Worm (Caenorhabditis elegans) whole organism, L1 larva: ENCODE data around the gene srx-111.

Experiments
- C16A3.4 ChIP-seq: fragments of 150-350 bp; optimal IDR thresholded peaks from 2 replicates; lab custom pipeline; 2014; ENCODE audit warnings: missing biosample characterization, missing genetic modification characterization
- F16B12.6 ChIP-seq: fragments of 150-350 bp; optimal IDR thresholded peaks from 2 replicates; lab custom pipeline; 2014; ENCODE audit warnings: missing biosample characterization, missing genetic modification characterization
- alr-1 ChIP-seq: fragments of 200-800 bp; sonication (Bioruptor generic); optimal IDR thresholded peaks from 2 replicates; lab custom pipeline; 2018; ENCODE audit warnings: borderline replicate concordance, mild to moderate bottlenecking, missing genetic modification characterization, missing compliant biosample characterization
- aly-2 ChIP-seq: fragments of 150-350 bp; optimal IDR thresholded peaks from 2 replicates; lab custom pipeline; 2014; ENCODE audit warnings: missing biosample characterization, missing genetic modification characterization
- ama-1 ChIP-seq: fragments of 150-350 bp; optimal IDR thresholded peaks from 2 replicates; lab custom pipeline; 2014
- blmp-1 ChIP-seq: fragments of 150-350 bp; optimal IDR thresholded peaks from 2 replicates; lab custom pipeline; 2014; ENCODE audit warnings: missing biosample characterization, missing genetic modification characterization
- ceh-63 ChIP-seq: fragments of 200-800 bp; sonication (Bioruptor generic); optimal IDR thresholded peaks from 2 replicates; lab custom pipeline; 2018; ENCODE audit warnings: mild to moderate bottlenecking, missing genetic modification characterization, missing compliant biosample characterization
- ceh-8 ChIP-seq: fragments of 200-800 bp; sonication (Bioruptor generic); optimal IDR thresholded peaks from 2 replicates; lab custom pipeline; 2018; ENCODE audit warnings: mild to moderate bottlenecking, missing genetic modification characterization, moderate library complexity, missing compliant biosample characterization
- ceh-82 ChIP-seq, 3 experiments: fragments of 150-350 bp in 1 of 3; sonication (generic microtip) in 2 of 3; optimal IDR thresholded peaks; 2 replicates each; lab custom pipeline; 2014 to 2017; ENCODE audit warnings: missing biosample characterization in 3 of 3, missing genetic modification characterization in 3 of 3
- ceh-88 ChIP-seq: fragments of 200-800 bp; sonication (Bioruptor generic); IDR thresholded peaks from 2 replicates; pipeline ENCODE4 v1.3.6; 2022; ENCODE audit warnings: missing genetic modification characterization, missing compliant biosample characterization
- ceh-90 ChIP-seq: sonication (generic microtip); optimal IDR thresholded peaks from 2 replicates; lab custom pipeline; 2016; ENCODE audit warnings: missing genetic modification characterization, missing compliant biosample characterization
- ces-1 ChIP-seq: fragments of 150-350 bp; optimal IDR thresholded peaks from 2 replicates; lab custom pipeline; 2014; ENCODE audit warnings: missing biosample characterization, missing genetic modification reagents, missing genetic modification characterization
- efl-3 ChIP-seq: fragments of 200-800 bp; sonication (Bioruptor generic); optimal IDR thresholded peaks from 2 replicates; lab custom pipeline; 2018; ENCODE audit warnings: mild to moderate bottlenecking, missing genetic modification characterization, missing compliant biosample characterization
- elt-2 ChIP-seq: sonication (generic microtip); optimal IDR thresholded peaks from 2 replicates; lab custom pipeline; 2016; ENCODE audit warnings: missing genetic modification characterization, mild to moderate bottlenecking, inconsistent platforms, missing compliant biosample characterization, missing genetic modification reagents
- ets-5 ChIP-seq: fragments of 200-800 bp; sonication (Bioruptor generic); IDR thresholded peaks from 2 replicates; pipeline ENCODE4 v1.3.6; 2022; ENCODE audit warnings: missing genetic modification characterization, missing compliant biosample characterization
- fkh-10 ChIP-seq: sonication (generic microtip); optimal IDR thresholded peaks from 2 replicates; lab custom pipeline; 2017; ENCODE audit warnings: missing biosample characterization, missing genetic modification reagents, missing genetic modification characterization
- fkh-8 ChIP-seq: sonication (generic microtip); optimal IDR thresholded peaks from 2 replicates; lab custom pipeline; 2016; ENCODE audit warnings: mild to moderate bottlenecking, missing genetic modification characterization, missing compliant biosample characterization
- fos-1 ChIP-seq: fragments of 150-350 bp; optimal IDR thresholded peaks from 2 replicates; lab custom pipeline; 2014; ENCODE audit warnings: missing biosample characterization, missing genetic modification characterization
- grh-1 ChIP-seq: fragments of 200-800 bp; sonication (Bioruptor generic); IDR thresholded peaks from 2 replicates; pipeline ENCODE4 v1.3.6; 2022; ENCODE audit warnings: missing genetic modification reagents, missing genetic modification characterization, missing compliant biosample characterization
- hlh-17 ChIP-seq: fragments of 200-800 bp; sonication (Bioruptor generic); optimal IDR thresholded peaks from 2 replicates; lab custom pipeline; 2018; ENCODE audit warnings: missing genetic modification characterization, mild to moderate bottlenecking, missing compliant biosample characterization, moderate library complexity, borderline replicate concordance
- irx-1 ChIP-seq: sonication (generic microtip); optimal IDR thresholded peaks from 2 replicates; lab custom pipeline; 2016; ENCODE audit warnings: missing genetic modification characterization, missing compliant biosample characterization
- isw-1 ChIP-seq: fragments of 200-800 bp; sonication (Bioruptor generic); IDR thresholded peaks from 2 replicates; pipeline ENCODE4 v1.3.6; 2022; ENCODE audit warnings: missing genetic modification characterization, missing compliant biosample characterization
- lin-13 ChIP-seq: fragments of 150-350 bp; optimal IDR thresholded peaks from 2 replicates; lab custom pipeline; 2014; ENCODE audit warnings: missing biosample characterization, missing genetic modification reagents, missing genetic modification characterization
- lir-3 ChIP-seq: sonication (generic microtip); optimal IDR thresholded peaks from 2 replicates; lab custom pipeline; 2016; ENCODE audit warnings: mild to moderate bottlenecking, missing genetic modification characterization, moderate library complexity, missing compliant biosample characterization; ENCODE audit not compliant: poor library complexity
- lsy-2 ChIP-seq, 2 experiments: fragments of 150-350 bp; optimal IDR thresholded peaks; 2 replicates each; lab custom pipeline; 2014; ENCODE audit warnings: missing biosample characterization in 2 of 2, missing genetic modification characterization in 2 of 2
- mef-2 ChIP-seq: fragments of 150-350 bp; optimal IDR thresholded peaks from 2 replicates; lab custom pipeline; 2014; ENCODE audit warnings: missing biosample characterization, missing genetic modification characterization
- mep-1 ChIP-seq: fragments of 150-350 bp; optimal IDR thresholded peaks from 2 replicates; lab custom pipeline; 2014; ENCODE audit warnings: missing biosample characterization, missing genetic modification characterization
- nhr-11 ChIP-seq: fragments of 150-350 bp; optimal IDR thresholded peaks from 2 replicates; lab custom pipeline; 2014; ENCODE audit warnings: missing biosample characterization, missing genetic modification characterization
- nhr-12 ChIP-seq: sonication (generic microtip); optimal IDR thresholded peaks from 2 replicates; lab custom pipeline; 2017; ENCODE audit warnings: missing biosample characterization, missing genetic modification characterization
- nhr-19 ChIP-seq: fragments of 200-800 bp; sonication (Bioruptor generic); conservative IDR thresholded peaks from 2 replicates; pipeline ENCODE4 v1.3.6; 2022; ENCODE audit warnings: missing genetic modification characterization, missing compliant biosample characterization
- nhr-20 ChIP-seq: sonication (generic microtip); optimal IDR thresholded peaks from 2 replicates; lab custom pipeline; 2016; ENCODE audit warnings: mild to moderate bottlenecking, missing genetic modification characterization, missing compliant biosample characterization
- nhr-47 ChIP-seq: sonication (generic microtip); optimal IDR thresholded peaks from 2 replicates; lab custom pipeline; 2016; ENCODE audit warnings: mild to moderate bottlenecking, missing genetic modification characterization, moderate library complexity, missing compliant biosample characterization
- nhr-71 ChIP-seq: sonication (generic microtip); optimal IDR thresholded peaks from 2 replicates; lab custom pipeline; 2016; ENCODE audit warnings: mild to moderate bottlenecking, missing genetic modification characterization, moderate library complexity, missing compliant biosample characterization
- nhr-76 ChIP-seq: sonication (generic microtip); optimal IDR thresholded peaks from 2 replicates; lab custom pipeline; 2017; ENCODE audit warnings: missing biosample characterization, missing genetic modification characterization
- nhr-77 ChIP-seq: fragments of 150-350 bp; optimal IDR thresholded peaks from 2 replicates; lab custom pipeline; 2014; ENCODE audit warnings: missing biosample characterization, missing genetic modification characterization
- nhr-85 ChIP-seq: sonication (generic microtip); peaks from one replicate; lab custom pipeline; 2016; ENCODE audit warnings: missing genetic modification characterization, inconsistent platforms, missing compliant biosample characterization
- nhr-90 ChIP-seq: sonication (generic microtip); optimal IDR thresholded peaks from 2 replicates; lab custom pipeline; 2016; ENCODE audit warnings: mild to moderate bottlenecking, missing genetic modification characterization, missing compliant biosample characterization; ENCODE audit not compliant: poor library complexity
- pag-3 ChIP-seq: sonication (generic microtip); optimal IDR thresholded peaks from 2 replicates; lab custom pipeline; 2017; ENCODE audit warnings: missing genetic modification characterization, mild to moderate bottlenecking, missing compliant biosample characterization, antibody characterized with exemption, borderline replicate concordance; ENCODE audit not compliant: insufficient read depth
- pax-3 ChIP-seq: fragments of 200-800 bp; sonication (Bioruptor generic); optimal IDR thresholded peaks from 2 replicates; lab custom pipeline; 2018; ENCODE audit warnings: mild to moderate bottlenecking, missing genetic modification characterization, moderate library complexity, missing compliant biosample characterization
- rnt-1 ChIP-seq: sonication (generic microtip); optimal IDR thresholded peaks from 2 replicates; lab custom pipeline; 2016; ENCODE audit warnings: mild to moderate bottlenecking, missing genetic modification characterization, moderate library complexity, missing compliant biosample characterization
- skn-1 ChIP-seq: fragments of 150-350 bp; optimal IDR thresholded peaks from 2 replicates; lab custom pipeline; 2014; ENCODE audit warnings: missing biosample characterization, missing genetic modification characterization
- sox-4 ChIP-seq: sonication (generic microtip); optimal IDR thresholded peaks from 2 replicates; lab custom pipeline; 2016; ENCODE audit warnings: missing genetic modification characterization, missing compliant biosample characterization
- sptf-1 ChIP-seq: fragments of 150-350 bp; optimal IDR thresholded peaks from 2 replicates; lab custom pipeline; 2014; ENCODE audit warnings: missing biosample characterization, missing genetic modification characterization
- swsn-7 ChIP-seq: sonication (generic microtip); optimal IDR thresholded peaks from 2 replicates; lab custom pipeline; 2016; ENCODE audit warnings: missing genetic modification characterization, missing compliant biosample characterization
- tbx-2 ChIP-seq: sonication (generic microtip); optimal IDR thresholded peaks from 2 replicates; lab custom pipeline; 2016; ENCODE audit warnings: missing genetic modification characterization, missing compliant biosample characterization
- tlp-1 ChIP-seq: fragments of 150-350 bp; optimal IDR thresholded peaks from 2 replicates; lab custom pipeline; 2014; ENCODE audit warnings: missing biosample characterization, missing genetic modification characterization
- unc-30 ChIP-seq: sonication (generic microtip); optimal IDR thresholded peaks from 2 replicates; lab custom pipeline; 2017; ENCODE audit warnings: missing biosample characterization, missing genetic modification characterization
- vab-15 ChIP-seq: sonication (generic microtip); optimal IDR thresholded peaks from 2 replicates; lab custom pipeline; 2017; ENCODE audit warnings: missing genotype, mild to moderate bottlenecking, missing genetic modification characterization, missing compliant biosample characterization
- zag-1 ChIP-seq: fragments of 150-350 bp; optimal IDR thresholded peaks from 2 replicates; lab custom pipeline; 2014; ENCODE audit warnings: missing biosample characterization, missing genetic modification characterization
- zip-4 ChIP-seq: fragments of 200-800 bp; sonication (Bioruptor generic); optimal IDR thresholded peaks from 2 replicates; lab custom pipeline; 2018; ENCODE audit warnings: mild to moderate bottlenecking, missing genetic modification characterization, moderate library complexity, missing compliant biosample characterization
- ztf-11 ChIP-seq, 2 experiments: sonication (generic microtip); optimal IDR thresholded peaks; 2 replicates each; lab custom pipeline; 2016 to 2017; ENCODE audit warnings: missing genetic modification characterization in 2 of 2, missing biosample characterization in 1 of 2, missing compliant biosample characterization in 1 of 2

The srx-111 gene

DNA sequence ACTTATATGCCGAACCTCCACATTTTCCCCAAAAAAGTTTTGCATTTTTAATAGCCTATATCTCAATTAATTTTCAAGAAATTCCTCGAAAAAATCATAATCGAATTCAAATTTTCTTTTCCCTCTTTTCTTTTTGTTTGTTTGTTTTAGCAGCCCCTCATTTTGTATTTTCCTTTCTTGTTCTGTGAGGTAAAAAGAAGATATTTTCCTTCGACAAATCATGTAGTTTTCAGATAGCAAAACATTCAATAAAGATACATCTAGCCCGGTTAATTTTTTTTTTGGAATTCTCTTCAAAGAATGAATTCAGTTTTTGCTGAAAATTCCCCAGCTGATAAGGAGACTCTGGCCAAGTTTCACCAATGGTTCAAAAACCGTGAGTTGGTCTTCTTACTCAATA, 18.1 kb downstream of the srx-111 start, which contains the start of gene T24E12.3:
Gene T24E12.3 (plus strand): TSS at position 301 of the 400 bp plus-strand sequence.
- TF ChIP-seq mep-1 = no peak
- no peak for TF ChIP-seq tlp-1 (tag; lab: Kevin White, UChicago)
- TF ChIP-seq ets-5 (GFP tag; lab: Robert Waterston, UW) = no peak
- TF ChIP-seq C16A3.4 (tag; lab: Kevin White, UChicago) = no peak
- TF ChIP-seq irx-1 (tag; lab: Kevin White, UChicago) = no peak
- no peak for TF ChIP-seq zag-1 (tag; lab: Kevin White, UChicago)
- TF ChIP-seq ceh-63 = no peak
- no peak for TF ChIP-seq nhr-11
- TF ChIP-seq unc-30 (tag; lab: Kevin White, UChicago) = no peak
- TF ChIP-seq pax-3 = no peak
- no peak for TF ChIP-seq aly-2 (tag; lab: Kevin White, UChicago)
- no peak for TF ChIP-seq ceh-8 (GFP tag; lab: Kevin White, UChicago)
- TF ChIP-seq elt-2 (tag; lab: Kevin White, UChicago) = no peak
- TF ChIP-seq mef-2 (tag; lab: Kevin White, UChicago) = no peak
- TF ChIP-seq pag-3 (tag; lab: Kevin White, UChicago) = no peak
- TF ChIP-seq nhr-85 (tag; lab: Kevin White, UChicago) = no peak
- no peak for TF ChIP-seq ztf-11 (tag; optimal IDR thresholded peaks at IDR 0.05; lab: Kevin White, UChicago)
- no peak for TF ChIP-seq ceh-88

ce11 chrII:3777802-3778201, 20.2 kb downstream of the srx-111 start:
- TF ChIP-seq fkh-10 (GFP tag; lab: Kevin White, UChicago) = peak; percentile 36
- peak; percentile 35 for TF ChIP-seq nhr-71 (tag; lab: Kevin White, UChicago)
- TF ChIP-seq skn-1 (tag; lab: Kevin White, UChicago) = no peak
- no peak for TF ChIP-seq grh-1
- peak; percentile 51 for TF ChIP-seq fkh-8 (tag; lab: Kevin White, UChicago)
- TF ChIP-seq hlh-17 (GFP tag; lab: Kevin White, UChicago) = no peak
- no peak for TF ChIP-seq fos-1
- no peak for TF ChIP-seq isw-1 (GFP tag; lab: Robert Waterston, UW)
- TF ChIP-seq lir-3 (tag; lab: Kevin White, UChicago) = no peak
- no peak for TF ChIP-seq nhr-90 (tag; lab: Kevin White, UChicago)
- no peak for TF ChIP-seq sptf-1
- no peak for TF ChIP-seq vab-15 (tag; lab: Kevin White, UChicago)
- no peak for TF ChIP-seq ceh-90 (tag; lab: Kevin White, UChicago)
- no peak for TF ChIP-seq sox-4
- no peak for TF ChIP-seq zip-4 (GFP tag; lab: Kevin White, UChicago)
- TF ChIP-seq F16B12.6 = no peak
- no peak for TF ChIP-seq nhr-85 (tag; lab: Kevin White, UChicago)
- TF ChIP-seq rnt-1 (tag; lab: Kevin White, UChicago) = no peak
- TF ChIP-seq nhr-76 (tag; lab: Kevin White, UChicago) = no peak
- no peak for TF ChIP-seq ceh-82 (tag; optimal IDR thresholded peaks at IDR 0.05; lab: Kevin White, UChicago)
- TF ChIP-seq nhr-77 (tag; lab: Kevin White, UChicago) = no peak
- TF ChIP-seq nhr-47 (tag; lab: Kevin White, UChicago) = peak; percentile 1
- peak; percentile 79 for TF ChIP-seq ceh-8 (GFP tag; lab: Kevin White, UChicago)
- TF ChIP-seq ces-1 = no peak
- TF ChIP-seq tbx-2 (tag; lab: Kevin White, UChicago) = no peak
- no peak for TF ChIP-seq nhr-12 (tag; lab: Kevin White, UChicago)
- TF ChIP-seq blmp-1 (tag; lab: Kevin White, UChicago) = no peak
- TF ChIP-seq pag-3 (tag; lab: Kevin White, UChicago) = no peak
- no peak for TF ChIP-seq unc-30 (tag; lab: Kevin White, UChicago)
- TF ChIP-seq alr-1 (tag; lab: Kevin White, UChicago) = no peak
- TF ChIP-seq swsn-7 = no peak
- no peak for TF ChIP-seq lsy-2 (tag; optimal IDR thresholded peaks at IDR 0.05; lab: Kevin White, UChicago)
- no peak for TF ChIP-seq efl-3
- TF ChIP-seq pax-3 = no peak
- no peak for TF ChIP-seq nhr-20 (tag; lab: Kevin White, UChicago)
- no peak for TF ChIP-seq lin-13 (GFP tag; lab: Kevin White, UChicago)
- TF ChIP-seq mef-2 (tag; lab: Kevin White, UChicago) = no peak
- no peak for TF ChIP-seq ama-1 (lab: Kevin White, UChicago)
- no peak for TF ChIP-seq ceh-88
- TF ChIP-seq aly-2 (tag; lab: Kevin White, UChicago) = no peak
- TF ChIP-seq nhr-19 = no peak
